Fruit fly (Drosophila melanogaster): Measurements from ENCODE around the gene Mis12.

Mis12 gene

DNA sequence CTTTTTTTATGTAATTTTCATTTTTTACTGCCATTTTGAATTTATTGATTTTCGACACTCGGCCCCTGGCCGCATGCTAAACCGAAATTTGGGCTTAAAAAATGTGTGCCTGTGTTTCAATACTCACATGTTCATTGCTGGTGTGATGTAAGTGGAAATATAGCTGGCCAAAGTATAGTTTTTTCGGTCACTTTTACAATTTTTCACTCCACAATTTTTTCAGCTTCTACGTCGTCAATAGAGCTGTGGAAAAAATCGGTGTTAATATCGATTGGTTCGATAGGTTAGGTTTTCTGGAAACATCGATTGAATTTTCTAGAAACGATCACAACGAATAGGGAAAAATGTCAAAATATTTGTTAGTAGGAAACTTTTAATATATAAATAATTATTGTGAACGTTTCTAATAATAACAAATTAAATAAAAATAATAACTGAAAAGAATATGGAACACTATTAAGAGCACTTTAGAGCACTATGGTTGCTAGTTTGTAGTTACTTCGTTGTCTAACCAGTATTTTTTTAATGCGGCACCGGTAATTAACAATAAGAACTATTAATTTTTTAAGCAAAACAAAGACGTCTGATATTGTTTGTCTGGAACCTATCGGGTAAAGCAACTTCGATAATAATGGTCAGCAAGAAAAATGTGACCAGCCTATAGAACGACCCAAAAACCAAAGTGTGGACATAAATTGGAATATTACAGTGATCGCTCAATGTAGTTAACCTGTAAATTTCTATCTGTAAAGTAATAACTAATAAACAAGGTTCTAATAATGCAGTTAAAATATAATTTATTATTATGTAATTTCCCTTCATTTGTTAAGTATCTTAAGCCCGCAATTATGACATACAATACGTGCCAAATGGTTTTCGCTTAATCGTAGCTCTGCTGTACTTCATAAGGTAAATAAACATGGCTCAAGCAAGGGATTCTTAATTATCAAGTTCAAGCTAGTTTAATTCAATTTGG is 13.3 kb downstream of the Mis12 start, which contains the start of the genes CG10077 and CG9948 (continued):
- TF ChIP-seq CG10631 (GFP tag; optimal IDR thresholded peaks at IDR 0.05) (peak; percentile 87), cyc (GFP tag; optimal IDR thresholded peaks at IDR 0.05) (peak; percentile 85), Ets21C (GFP tag; optimal IDR thresholded peaks at IDR 0.05) (peak; percentile 81), acj6 (GFP tag; optimal IDR thresholded peaks at IDR 0.05) (peak; percentile 93), ss (GFP tag; optimal IDR thresholded peaks at IDR 0.05) (peak; percentile 79 to 88), CG15336 (GFP tag; IDR thresholded peaks at IDR 0.05) (peak; percentile 95), dsx (GFP tag; optimal IDR thresholded peaks at IDR 0.05; ENCODE audit: poor library complexity, severe bottlenecking) (peak; percentile 85), CG8632 (GFP tag; optimal IDR thresholded peaks at IDR 0.05) (peak; percentile 89), Eip75B (GFP tag; optimal IDR thresholded peaks at IDR 0.05) (peak; percentile 85), net (GFP tag; optimal IDR thresholded peaks at IDR 0.05) (peak; percentile 85)

- TF ChIP-seq CG15336 (GFP tag; IDR thresholded peaks at IDR 0.05) = no peak
- TF ChIP-seq Hr38 (GFP tag; optimal IDR thresholded peaks at IDR 0.05) = no peak
- TF ChIP-seq CG10631 (GFP tag; optimal IDR thresholded peaks at IDR 0.05) = no peak
- no peak for TF ChIP-seq Sox15 (GFP tag; optimal IDR thresholded peaks at IDR 0.05)
- no peak for TF ChIP-seq fd59A (GFP tag; optimal IDR thresholded peaks at IDR 0.05)
- TF ChIP-seq pdm3 (GFP tag; optimal IDR thresholded peaks at IDR 0.05) = no peak
- TF ChIP-seq dsx (GFP tag; optimal IDR thresholded peaks at IDR 0.05; ENCODE audit: poor library complexity, severe bottlenecking) = no peak
- no peak for TF ChIP-seq CG3919 (GFP tag; optimal IDR thresholded peaks at IDR 0.05)
- no peak for TF ChIP-seq CG11762 (GFP tag; optimal IDR thresholded peaks at IDR 0.05; ENCODE audit: insufficient read depth)
- TF ChIP-seq Ets21C (GFP tag; optimal IDR thresholded peaks at IDR 0.05) = no peak
- no peak for TF ChIP-seq Met (GFP tag; optimal IDR thresholded peaks at IDR 0.05)
- TF ChIP-seq CG6808 (GFP tag; optimal IDR thresholded peaks at IDR 0.05) = no peak
- TF ChIP-seq Sox102F (GFP tag; optimal IDR thresholded peaks at IDR 0.05) = no peak
- no peak for TF ChIP-seq CG8632 (GFP tag; optimal IDR thresholded peaks at IDR 0.05)
- no peak for TF ChIP-seq Hr4 (GFP tag; optimal IDR thresholded peaks at IDR 0.05)
- TF ChIP-seq CG3032 (tag; optimal IDR thresholded peaks at IDR 0.05) = no peak
- no peak for TF ChIP-seq CG31627 (GFP tag; optimal IDR thresholded peaks at IDR 0.05)
- no peak for TF ChIP-seq Lpt (GFP tag; optimal IDR thresholded peaks at IDR 0.05)
- TF ChIP-seq dac (GFP tag; optimal IDR thresholded peaks at IDR 0.05) = no peak
- TF ChIP-seq CG4318 (GFP tag; optimal IDR thresholded peaks at IDR 0.05) = no peak
Observed at dm6 chr3L:6947188-6947971, 21.5 kb downstream of the Mis12 start.

- TF ChIP-seq CG8632 (GFP tag; optimal IDR thresholded peaks at IDR 0.05) = no peak
- no peak for TF ChIP-seq Eip93F (GFP tag; optimal IDR thresholded peaks at IDR 0.05)
- TF ChIP-seq CG6792 (GFP tag; optimal IDR thresholded peaks at IDR 0.05) = no peak
- no peak for TF ChIP-seq CG9139 (GFP tag; optimal IDR thresholded peaks at IDR 0.05)
- TF ChIP-seq CG8319 (GFP tag; optimal IDR thresholded peaks at IDR 0.05) = no peak
- TF ChIP-seq fd59A (GFP tag; optimal IDR thresholded peaks at IDR 0.05) = no peak
- TF ChIP-seq CG7368 (GFP tag; optimal IDR thresholded peaks at IDR 0.05) = no peak
- no peak for TF ChIP-seq Sox15 (GFP tag; optimal IDR thresholded peaks at IDR 0.05)
- TF ChIP-seq CG6854 (GFP tag; optimal IDR thresholded peaks at IDR 0.05) = no peak
- TF ChIP-seq Blimp-1 (GFP tag; optimal IDR thresholded peaks at IDR 0.05) = no peak
- TF ChIP-seq CG6276 (GFP tag; optimal IDR thresholded peaks at IDR 0.05) = no peak
- TF ChIP-seq CG3919 (GFP tag; optimal IDR thresholded peaks at IDR 0.05) = no peak
- no peak for TF ChIP-seq CG11902 (GFP tag; optimal IDR thresholded peaks at IDR 0.05)
Observed at dm6 chr3L:6945357-6945756, 23.5 kb downstream of the Mis12 start.

All from whole organism, prepupa.